Fruit fly (Drosophila melanogaster) whole organism, embryonic: Measurements from ENCODE around the gene serp.

Source experiments
- Antp ChIP-seq: fragments of 200-800 bp; sonication (Bioruptor generic); optimal IDR thresholded peaks from 3 replicates; lab custom pipeline; 2016; ENCODE audit warnings: missing biosample characterization, missing genetic modification characterization
- B-H2 ChIP-seq: fragments of 200-800 bp; sonication (Bioruptor generic); optimal IDR thresholded peaks from 2 replicates; lab custom pipeline; 2018; ENCODE audit warnings: missing biosample characterization, mild to moderate bottlenecking, missing genetic modification characterization
- CG10959 ChIP-seq: fragments of 200-800 bp; sonication (Bioruptor generic); IDR thresholded peaks from 2 replicates; pipeline ENCODE4 v1.3.6; 2022; ENCODE audit warnings: missing biosample characterization, missing genetic modification characterization
- CG11093 ChIP-seq: fragments of 200-800 bp; sonication (Bioruptor generic); IDR thresholded peaks from 3 replicates; pipeline ENCODE4 v1.3.6; 2022; ENCODE audit warnings: missing biosample characterization, missing genetic modification characterization
- CG11695 ChIP-seq: fragments of 200-800 bp; sonication (Bioruptor generic); IDR thresholded peaks from 3 replicates; pipeline ENCODE4 v1.3.6; 2022; ENCODE audit warnings: missing biosample characterization, missing genetic modification characterization
- CG12769 ChIP-seq: fragments of 200-800 bp; sonication (Bioruptor generic); optimal IDR thresholded peaks from 2 replicates; lab custom pipeline; 2019; ENCODE audit warnings: missing biosample characterization, mild to moderate bottlenecking, missing genetic modification characterization, moderate library complexity
- CG13123 ChIP-seq: fragments of 200-800 bp; sonication (Bioruptor generic); optimal IDR thresholded peaks from 2 replicates; lab custom pipeline; 2016; ENCODE audit warnings: missing biosample characterization, missing genetic modification characterization
- CG14014 ChIP-seq: fragments of 200-800 bp; sonication (Bioruptor generic); IDR thresholded peaks from 2 replicates; pipeline ENCODE4 v1.3.6; 2022; ENCODE audit warnings: missing biosample characterization, missing genetic modification characterization
- CG15514 ChIP-seq: fragments of 200-800 bp; sonication (Bioruptor generic); optimal IDR thresholded peaks from 3 replicates; lab custom pipeline; 2017; ENCODE audit warnings: missing biosample characterization, missing genetic modification characterization, mild to moderate bottlenecking, moderate library complexity, missing genetic modification reagents
- CG15696 ChIP-seq: fragments of 200-800 bp; sonication (Bioruptor generic); optimal IDR thresholded peaks from 2 replicates; lab custom pipeline; 2019; ENCODE audit warnings: missing biosample characterization, mild to moderate bottlenecking, missing genetic modification characterization, moderate library complexity
- CG17912 ChIP-seq: fragments of 200-800 bp; sonication (Bioruptor generic); optimal IDR thresholded peaks from 2 replicates; lab custom pipeline; 2018; ENCODE audit warnings: missing biosample characterization, mild to moderate bottlenecking, missing genetic modification characterization
- CG30403 ChIP-seq: fragments of 200-800 bp; sonication (Bioruptor generic); optimal IDR thresholded peaks from 3 replicates; lab custom pipeline; 2016; ENCODE audit warnings: missing biosample characterization, missing genetic modification characterization
- CG31224 ChIP-seq: fragments of 200-800 bp; sonication (Bioruptor generic); IDR thresholded peaks from 2 replicates; pipeline ENCODE4 v1.3.6; 2022; ENCODE audit warnings: missing biosample characterization, missing genetic modification characterization
- CG3726 ChIP-seq: fragments of 200-800 bp; sonication (Bioruptor generic); IDR thresholded peaks from 3 replicates; pipeline ENCODE4, ENCODE4 v1.3.6; 2022; ENCODE audit warnings: missing biosample characterization, missing genetic modification characterization
- CG4282 ChIP-seq: fragments of 200-800 bp; sonication (Bioruptor generic); optimal IDR thresholded peaks from 2 replicates; lab custom pipeline; 2016; ENCODE audit warnings: missing biosample characterization, missing genetic modification characterization
- CG4707 ChIP-seq: fragments of 200-800 bp; sonication (Bioruptor generic); optimal IDR thresholded peaks from 2 replicates; lab custom pipeline; 2018; ENCODE audit warnings: missing biosample characterization, mild to moderate bottlenecking, missing genetic modification characterization, moderate library complexity
- CG4820 ChIP-seq: fragments of 200-800 bp; sonication (Bioruptor generic); optimal IDR thresholded peaks from 3 replicates; lab custom pipeline; 2016; ENCODE audit warnings: missing biosample characterization, missing genetic modification characterization
- CG7271 ChIP-seq: fragments of 200-800 bp; sonication (Bioruptor generic); optimal IDR thresholded peaks from 2 replicates; lab custom pipeline; 2018; ENCODE audit warnings: missing biosample characterization, mild to moderate bottlenecking, missing genetic modification characterization, moderate library complexity
- CG7357 ChIP-seq: fragments of 200-800 bp; sonication (Bioruptor generic); IDR thresholded peaks from 3 replicates; pipeline ENCODE4 v1.3.6; 2022; ENCODE audit warnings: missing biosample characterization, missing genetic modification characterization
- CG8089 ChIP-seq: fragments of 200-800 bp; sonication (Bioruptor generic); optimal IDR thresholded peaks from 3 replicates; lab custom pipeline; 2016; ENCODE audit warnings: missing biosample characterization, missing genetic modification characterization
- Eip74EF ChIP-seq, 2 experiments: fragments of 200-800 bp in 1 of 2; fragments of >200 bp in 1 of 2; sonication (Bioruptor generic) in 1 of 2; optimal IDR thresholded peaks; 2 replicates each; lab custom pipeline; 2017 to 2019; ENCODE audit warnings: missing biosample characterization in 2 of 2, missing genetic modification characterization in 2 of 2, mild to moderate bottlenecking in 1 of 2, moderate library complexity in 1 of 2
- Gsc ChIP-seq: fragments of 200-800 bp; sonication (Bioruptor generic); IDR thresholded peaks from 2 replicates; pipeline ENCODE4 v1.3.6; 2022; ENCODE audit warnings: missing biosample characterization, missing genetic modification characterization
- HmgD ChIP-seq: fragments of 200-800 bp; sonication (Bioruptor generic); optimal IDR thresholded peaks from 3 replicates; lab custom pipeline; 2016; ENCODE audit warnings: missing biosample characterization, missing genetic modification characterization
- NC2α ChIP-seq: fragments of 200-800 bp; sonication (Bioruptor generic); optimal IDR thresholded peaks from 2 replicates; lab custom pipeline; 2016; ENCODE audit warnings: missing biosample characterization, missing genetic modification characterization
- Oaz ChIP-seq: fragments of 200-800 bp; sonication (Bioruptor generic); IDR thresholded peaks from 2 replicates; pipeline ENCODE4 v1.3.6; 2022; ENCODE audit warnings: missing biosample characterization, missing genetic modification characterization
- Xrp1 ChIP-seq: fragments of 200-800 bp; sonication (Bioruptor generic); IDR thresholded peaks from 2 replicates; pipeline ENCODE4 v1.3.6; 2022; ENCODE audit warnings: missing biosample characterization, missing genetic modification characterization
- ase ChIP-seq: fragments of 200-800 bp; sonication (Bioruptor generic); IDR thresholded peaks from 3 replicates; pipeline ENCODE4 v1.3.6; 2022; ENCODE audit warnings: missing biosample characterization, missing genetic modification characterization
- cato ChIP-seq: fragments of 200-800 bp; sonication (Bioruptor generic); optimal IDR thresholded peaks from 2 replicates; lab custom pipeline; 2016; ENCODE audit warnings: missing biosample characterization, missing genetic modification characterization, borderline replicate concordance
- chinmo ChIP-seq: fragments of 200-800 bp; sonication (Bioruptor generic); IDR thresholded peaks from 4 replicates; pipeline ENCODE4 v1.3.6; 2022; ENCODE audit warnings: missing biosample characterization, missing genetic modification characterization; ENCODE audit not compliant: partially characterized antibody
- chm ChIP-seq: fragments of 200-800 bp; sonication (Bioruptor generic); IDR thresholded peaks from 2 replicates; pipeline ENCODE4 v1.3.6; 2022; ENCODE audit warnings: missing biosample characterization, missing genetic modification characterization
- corto ChIP-seq: fragments of 200-800 bp; sonication (Bioruptor generic); optimal IDR thresholded peaks from 2 replicates; lab custom pipeline; 2016; ENCODE audit warnings: missing biosample characterization, mild to moderate bottlenecking, missing genetic modification characterization, moderate library complexity
- croc ChIP-seq: fragments of 200-800 bp; sonication (Bioruptor generic); conservative IDR thresholded peaks from 3 replicates; pipeline ENCODE4 v1.3.6; 2022; ENCODE audit warnings: missing biosample characterization, missing genetic modification characterization
- crol ChIP-seq: fragments of 200-800 bp; sonication (Bioruptor generic); IDR thresholded peaks from 2 replicates; pipeline ENCODE4 v1.3.6; 2022; ENCODE audit warnings: missing biosample characterization, missing genetic modification characterization
- crp ChIP-seq, 2 experiments: fragments of 200-800 bp; sonication (Bioruptor generic); optimal IDR thresholded peaks; 2 replicates in 1 of 2; 3 replicates in 1 of 2; lab custom pipeline; 2017; ENCODE audit warnings: missing biosample characterization in 2 of 2, missing genetic modification characterization in 2 of 2, mild to moderate bottlenecking in 1 of 2, moderate library complexity in 1 of 2
- eyg ChIP-seq: fragments of 200-800 bp; sonication (Bioruptor generic); optimal IDR thresholded peaks from 3 replicates; lab custom pipeline; 2016; ENCODE audit warnings: missing biosample characterization, missing genetic modification characterization
- grn ChIP-seq: fragments of 200-800 bp; sonication (Bioruptor generic); optimal IDR thresholded peaks from 3 replicates; lab custom pipeline; 2017; ENCODE audit warnings: missing biosample characterization, missing genetic modification characterization
- gro ChIP-seq: fragments of 200-800 bp; sonication (Bioruptor generic); optimal IDR thresholded peaks from 2 replicates; lab custom pipeline; 2016; ENCODE audit warnings: missing biosample characterization, missing genetic modification characterization
- ham ChIP-seq: fragments of 200-800 bp; sonication (Bioruptor generic); IDR thresholded peaks from 2 replicates; pipeline ENCODE4 v1.3.6; 2022; ENCODE audit warnings: missing biosample characterization, missing genetic modification characterization
- hb ChIP-seq: fragments of 200-800 bp; sonication (Bioruptor generic); IDR thresholded peaks from 3 replicates; pipeline ENCODE4 v1.3.6; 2022; ENCODE audit warnings: missing biosample characterization, missing genetic modification characterization; ENCODE audit not compliant: partially characterized antibody
- her ChIP-seq: fragments of 200-800 bp; sonication (Bioruptor generic); optimal IDR thresholded peaks from 2 replicates; lab custom pipeline; 2016; ENCODE audit warnings: missing biosample characterization, missing genetic modification characterization
- lmd ChIP-seq: fragments of 200-800 bp; sonication (Bioruptor generic); IDR thresholded peaks from 2 replicates; pipeline ENCODE4 v1.3.6; 2022; ENCODE audit warnings: missing biosample characterization, missing genetic modification characterization
- lola ChIP-seq, 3 experiments: fragments of >200 bp in 2 of 3; fragments of 200-800 bp in 1 of 3; sonication (Bioruptor generic) in 1 of 3; optimal IDR thresholded peaks; 2 replicates each; lab custom pipeline; 2017 to 2019; ENCODE audit warnings: missing biosample characterization in 3 of 3, missing genetic modification characterization in 3 of 3, mild to moderate bottlenecking in 1 of 3, moderate library complexity in 1 of 3
- mld ChIP-seq: fragments of 200-800 bp; sonication (Bioruptor generic); IDR thresholded peaks from 3 replicates; pipeline ENCODE4 v1.3.6; 2022; ENCODE audit warnings: missing biosample characterization, missing genetic modification characterization; ENCODE audit not compliant: partially characterized antibody
- nmo ChIP-seq: fragments of 200-800 bp; sonication (Bioruptor generic); optimal IDR thresholded peaks from 2 replicates; lab custom pipeline; 2018; ENCODE audit warnings: missing biosample characterization, mild to moderate bottlenecking, missing genetic modification characterization, moderate library complexity
- sisA ChIP-seq: fragments of 200-800 bp; sonication (Bioruptor generic); IDR thresholded peaks from 2 replicates; pipeline ENCODE4 v1.3.6; 2022; ENCODE audit warnings: missing biosample characterization, missing genetic modification characterization
- sug ChIP-seq: fragments of 200-800 bp; optimal IDR thresholded peaks from 2 replicates; lab custom pipeline; 2019; ENCODE audit warnings: missing biosample characterization, mild to moderate bottlenecking, missing genetic modification characterization, moderate library complexity
- tna ChIP-seq: fragments of 200-800 bp; sonication (Bioruptor generic); IDR thresholded peaks from 2 replicates; pipeline ENCODE4 v1.3.6; 2022; ENCODE audit warnings: missing biosample characterization, missing genetic modification characterization; ENCODE audit not compliant: partially characterized antibody
- trh ChIP-seq: fragments of 200-800 bp; sonication (Bioruptor generic); optimal IDR thresholded peaks from 2 replicates; lab custom pipeline; 2016; ENCODE audit warnings: missing biosample characterization, missing genetic modification characterization
- tx ChIP-seq: fragments of 200-800 bp; sonication (Bioruptor generic); optimal IDR thresholded peaks from 2 replicates; lab custom pipeline; 2016; ENCODE audit warnings: missing biosample characterization, missing genetic modification characterization
- wek ChIP-seq: fragments of 200-800 bp; sonication (Bioruptor generic); optimal IDR thresholded peaks from 3 replicates; lab custom pipeline; 2018; ENCODE audit warnings: missing biosample characterization, mild to moderate bottlenecking, missing genetic modification characterization, moderate library complexity

The serp gene

dm6 chr3L:19687200-19687687 is 20.6 kb downstream of the serp start, which contains the start of the genes CG8765 and Gbeta76C (continued):
- TF ChIP-seq CG11695 (GFP tag; lab: Robert Waterston, UW) (no peak), lola (GFP tag; optimal IDR thresholded peaks at IDR 0.05; lab: Kevin White, UChicago) (no peak), CG4282 (GFP tag; lab: Kevin White, UChicago) (no peak), chinmo (GFP tag; lab: Robert Waterston, UW) (0 out of 4 replicates have a peak, but pooled peaks have one; percentile 52), crol (GFP tag; lab: Robert Waterston, UW) (no peak), Eip74EF (GFP tag; optimal IDR thresholded peaks at IDR 0.05; lab: Kevin White, UChicago) (no peak), CG4707 (GFP tag; lab: Kevin White, UChicago) (no peak), hb (GFP tag; lab: Robert Waterston, UW) (no peak), NC2α (GFP tag; lab: Kevin White, UChicago) (peak; percentile 16), CG30403 (GFP tag; lab: Kevin White, UChicago) (peak; percentile 48), cato (GFP tag; lab: Kevin White, UChicago) (no peak), CG3726 (no peak), gro (GFP tag; lab: Kevin White, UChicago) (peak; percentile 54), B-H2 (GFP tag; lab: Kevin White, UChicago) (peak; percentile 66), nmo (GFP tag; lab: Kevin White, UChicago) (peak; percentile 45), CG13123 (GFP tag; lab: Kevin White, UChicago) (peak; percentile 24), chm (GFP tag; lab: Robert Waterston, UW) (0 out of 2 replicates have a peak, but pooled peaks have one; percentile 41), Oaz (GFP tag; lab: Robert Waterston, UW) (no peak), mld (no peak), CG7271 (no peak), wek (GFP tag; lab: Kevin White, UChicago) (no peak), CG10959 (GFP tag; lab: Robert Waterston, UW) (no peak), sug (tag; lab: Kevin White, UChicago) (no peak), grn (GFP tag; lab: Kevin White, UChicago) (no peak), CG8089 (GFP tag; lab: Kevin White, UChicago) (no peak), tna (GFP tag; lab: Robert Waterston, UW) (no peak; the same call in 1 of the 2 replicates), trh (GFP tag; lab: Kevin White, UChicago) (no peak), CG15514 (peak; percentile 88), croc (GFP tag; lab: Robert Waterston, UW) (no peak), CG17912 (GFP tag; lab: Kevin White, UChicago) (no peak), CG31224 (no peak), lmd (GFP tag; lab: Robert Waterston, UW) (peak; percentile 31; the same call in 1 of the 2 replicates), ham (GFP tag; lab: Robert Waterston, UW) (no peak), Gsc (no peak), her (GFP tag; lab: Kevin White, UChicago) (peak; percentile 65), crp (GFP tag; optimal IDR thresholded peaks at IDR 0.05; lab: Kevin White, UChicago) (peak; percentile 95 to 99), CG7357 (GFP tag; lab: Robert Waterston, UW) (no peak), Xrp1 (GFP tag; lab: Robert Waterston, UW) (no peak), Antp (GFP tag; lab: Kevin White, UChicago) (peak; percentile 60), ase (GFP tag; lab: Robert Waterston, UW) (no peak), CG4820 (peak; percentile 36), HmgD (peak; percentile 76), corto (GFP tag; lab: Kevin White, UChicago) (no peak), eyg (GFP tag; lab: Kevin White, UChicago) (no peak), CG15696 (tag; lab: Kevin White, UChicago) (no peak), sisA (GFP tag; lab: Robert Waterston, UW) (peak; percentile 12; the same call in 1 of the 2 replicates), CG14014 (GFP tag; lab: Robert Waterston, UW) (no peak), tx (peak; percentile 52), CG11093 (GFP tag; lab: Robert Waterston, UW) (no peak), CG12769 (tag; lab: Kevin White, UChicago) (peak; percentile 89)
